Fruit fly (Drosophila melanogaster) whole organism, embryonic: Measurements from ENCODE around the gene Mfap1.

ENCODE experiments used
- Bgb ChIP-seq: fragments of 200-800 bp; sonication (Bioruptor generic); IDR thresholded peaks from 2 replicates; pipeline ENCODE4 v1.3.6; 2022; ENCODE audit warnings: missing biosample characterization, missing genetic modification characterization; ENCODE audit not compliant: partially characterized antibody
- CG10462 ChIP-seq: fragments of 200-800 bp; sonication (Bioruptor generic); optimal IDR thresholded peaks from 2 replicates; lab custom pipeline; 2016; ENCODE audit warnings: missing biosample characterization, missing genetic modification characterization
- CG12104 ChIP-seq: fragments of 200-800 bp; sonication (Bioruptor generic); optimal IDR thresholded peaks from 3 replicates; lab custom pipeline; 2016; ENCODE audit warnings: missing biosample characterization, missing genetic modification characterization
- CG12769 ChIP-seq: fragments of 200-800 bp; sonication (Bioruptor generic); optimal IDR thresholded peaks from 2 replicates; lab custom pipeline; 2019; ENCODE audit warnings: missing biosample characterization, mild to moderate bottlenecking, missing genetic modification characterization, moderate library complexity
- CG13296 ChIP-seq: fragments of 200-800 bp; sonication (Bioruptor generic); optimal IDR thresholded peaks from 3 replicates; lab custom pipeline; 2018; ENCODE audit warnings: missing biosample characterization, mild to moderate bottlenecking, missing genetic modification characterization
- CG15696 ChIP-seq: fragments of 200-800 bp; sonication (Bioruptor generic); optimal IDR thresholded peaks from 2 replicates; lab custom pipeline; 2019; ENCODE audit warnings: missing biosample characterization, mild to moderate bottlenecking, missing genetic modification characterization, moderate library complexity
- CG1602 ChIP-seq: fragments of 200-800 bp; sonication (Bioruptor generic); optimal IDR thresholded peaks from 3 replicates; lab custom pipeline; 2016; ENCODE audit warnings: missing biosample characterization, missing genetic modification characterization
- CG17328 ChIP-seq: fragments of 200-800 bp; sonication (Bioruptor generic); IDR thresholded peaks from 2 replicates; pipeline ENCODE4 v1.3.6; 2022; ENCODE audit warnings: missing biosample characterization, missing genetic modification characterization
- CG1792 ChIP-seq: fragments of 200-800 bp; sonication (Bioruptor generic); optimal IDR thresholded peaks from 2 replicates; lab custom pipeline; 2016; ENCODE audit warnings: missing biosample characterization, missing genetic modification characterization
- CG2116 ChIP-seq: fragments of 200-800 bp; sonication (Bioruptor generic); optimal IDR thresholded peaks from 3 replicates; lab custom pipeline; 2018; ENCODE audit warnings: missing biosample characterization, mild to moderate bottlenecking, missing genetic modification characterization
- CG3065 ChIP-seq: fragments of 200-800 bp; sonication (Bioruptor generic); optimal IDR thresholded peaks from 2 replicates; lab custom pipeline; 2016; ENCODE audit warnings: missing biosample characterization, missing genetic modification characterization
- CG31388 ChIP-seq: fragments of 200-800 bp; sonication (Bioruptor generic); optimal IDR thresholded peaks from 2 replicates; lab custom pipeline; 2016; ENCODE audit warnings: missing biosample characterization, missing genetic modification characterization
- CG33213 ChIP-seq: fragments of 200-800 bp; sonication (Bioruptor generic); optimal IDR thresholded peaks from 3 replicates; lab custom pipeline; 2016; ENCODE audit warnings: missing biosample characterization, missing genetic modification characterization
- CG3838 ChIP-seq: fragments of 200-800 bp; sonication (Bioruptor generic); optimal IDR thresholded peaks from 3 replicates; lab custom pipeline; 2016; ENCODE audit warnings: missing biosample characterization, missing genetic modification characterization
- CG5180 ChIP-seq: fragments of 200-800 bp; sonication (Bioruptor generic); optimal IDR thresholded peaks from 3 replicates; lab custom pipeline; 2017; ENCODE audit warnings: missing biosample characterization, missing genetic modification characterization, mild to moderate bottlenecking, moderate library complexity, missing genetic modification reagents
- CG6254 ChIP-seq: fragments of 200-800 bp; sonication (Bioruptor generic); optimal IDR thresholded peaks from 3 replicates; lab custom pipeline; 2017; ENCODE audit warnings: mild to moderate bottlenecking, missing biosample characterization, missing genetic modification reagents, missing genetic modification characterization
- CG8478 ChIP-seq: fragments of >200 bp; optimal IDR thresholded peaks from 2 replicates; lab custom pipeline; 2018
- CG8944 ChIP-seq: fragments of 200-800 bp; sonication (Bioruptor generic); optimal IDR thresholded peaks from 3 replicates; lab custom pipeline; 2016; ENCODE audit warnings: missing biosample characterization, missing genetic modification characterization
- CTCF ChIP-seq: fragments of 200-800 bp; sonication (Bioruptor generic); optimal IDR thresholded peaks from 2 replicates; lab custom pipeline; 2017; ENCODE audit warnings: missing biosample characterization, mild to moderate bottlenecking, missing genetic modification characterization, moderate library complexity
- Camta ChIP-seq: fragments of 200-800 bp; sonication (Bioruptor generic); optimal IDR thresholded peaks from 2 replicates; lab custom pipeline; 2016; ENCODE audit warnings: missing biosample characterization, missing genetic modification characterization
- D ChIP-seq, 2 experiments: fragments of 200-800 bp in 1 of 2; fragments of >200 bp in 1 of 2; sonication (Bioruptor generic) in 1 of 2; optimal IDR thresholded peaks; 2 replicates in 1 of 2; 3 replicates in 1 of 2; lab custom pipeline; 2017; ENCODE audit warnings: mild to moderate bottlenecking in 1 of 2, missing biosample characterization in 1 of 2, missing genetic modification characterization in 1 of 2, missing genetic modification reagents in 1 of 2
- Dbx ChIP-seq: fragments of 200-800 bp; sonication (Bioruptor generic); IDR thresholded peaks from 3 replicates; pipeline ENCODE4 v1.3.6; 2022; ENCODE audit warnings: missing biosample characterization, missing genetic modification characterization
- Drgx ChIP-seq: fragments of 200-800 bp; sonication (Bioruptor generic); IDR thresholded peaks from 2 replicates; pipeline ENCODE4 v1.3.6; 2022; ENCODE audit warnings: missing biosample characterization, missing genetic modification characterization
- Ets65A ChIP-seq: fragments of 200-800 bp; sonication (Bioruptor generic); peaks from one replicate; lab custom pipeline; 2016; ENCODE audit warnings: missing biosample characterization, missing genetic modification characterization
- HLH4C ChIP-seq: fragments of 200-800 bp; sonication (Bioruptor generic); IDR thresholded peaks from 3 replicates; pipeline ENCODE4 v1.3.6; 2022; ENCODE audit warnings: missing biosample characterization, missing genetic modification characterization; ENCODE audit not compliant: partially characterized antibody
- Hr78 ChIP-seq, 2 experiments: fragments of 200-800 bp in 1 of 2; fragments of >200 bp in 1 of 2; sonication (Bioruptor generic) in 1 of 2; optimal IDR thresholded peaks; 2 replicates each; lab custom pipeline; 2017 to 2019; ENCODE audit warnings: missing biosample characterization in 2 of 2, missing genetic modification characterization in 2 of 2, mild to moderate bottlenecking in 1 of 2, moderate library complexity in 1 of 2
- Max ChIP-seq: fragments of 200-800 bp; sonication (Bioruptor generic); optimal IDR thresholded peaks from 2 replicates; lab custom pipeline; 2016; ENCODE audit warnings: missing biosample characterization, mild to moderate bottlenecking, missing genetic modification characterization
- NC2α ChIP-seq: fragments of 200-800 bp; sonication (Bioruptor generic); optimal IDR thresholded peaks from 2 replicates; lab custom pipeline; 2016; ENCODE audit warnings: missing biosample characterization, missing genetic modification characterization
- Opbp ChIP-seq: fragments of 200-800 bp; sonication (Bioruptor generic); IDR thresholded peaks from 3 replicates; pipeline ENCODE4 v1.3.6; 2022; ENCODE audit warnings: missing biosample characterization, missing genetic modification characterization; ENCODE audit not compliant: partially characterized antibody
- Pdp1 ChIP-seq, 2 experiments: fragments of 200-800 bp; sonication (Bioruptor generic); optimal IDR thresholded peaks; 3 replicates each; lab custom pipeline; 2016; ENCODE audit warnings: missing biosample characterization in 2 of 2, missing genetic modification characterization in 2 of 2, mild to moderate bottlenecking in 1 of 2, moderate library complexity in 1 of 2
- Sin3A ChIP-seq: fragments of >200 bp; optimal IDR thresholded peaks from 2 replicates; lab custom pipeline; 2018
- amos ChIP-seq: fragments of 200-800 bp; sonication (Bioruptor generic); IDR thresholded peaks from 2 replicates; pipeline ENCODE4 v1.3.6; 2022; ENCODE audit warnings: missing biosample characterization, missing genetic modification characterization; ENCODE audit not compliant: partially characterized antibody
- ara ChIP-seq: fragments of 200-800 bp; sonication (Bioruptor generic); IDR thresholded peaks from 2 replicates; pipeline ENCODE4 v1.3.6; 2022; ENCODE audit warnings: missing biosample characterization, missing genetic modification characterization
- bbx ChIP-seq: fragments of 200-800 bp; sonication (Bioruptor generic); IDR thresholded peaks from 2 replicates; pipeline ENCODE4 v1.3.6; 2022; ENCODE audit warnings: missing biosample characterization, missing genetic modification characterization; ENCODE audit not compliant: partially characterized antibody
- chinmo ChIP-seq: fragments of 200-800 bp; sonication (Bioruptor generic); IDR thresholded peaks from 4 replicates; pipeline ENCODE4 v1.3.6; 2022; ENCODE audit warnings: missing biosample characterization, missing genetic modification characterization; ENCODE audit not compliant: partially characterized antibody
- croc ChIP-seq: fragments of 200-800 bp; sonication (Bioruptor generic); conservative IDR thresholded peaks from 3 replicates; pipeline ENCODE4 v1.3.6; 2022; ENCODE audit warnings: missing biosample characterization, missing genetic modification characterization
- crol ChIP-seq: fragments of 200-800 bp; sonication (Bioruptor generic); IDR thresholded peaks from 2 replicates; pipeline ENCODE4 v1.3.6; 2022; ENCODE audit warnings: missing biosample characterization, missing genetic modification characterization
- dimm ChIP-seq: fragments of 200-800 bp; sonication (Bioruptor generic); IDR thresholded peaks from 2 replicates; pipeline ENCODE4 v1.3.6; 2022; ENCODE audit warnings: missing biosample characterization, missing genetic modification characterization
- disco-r ChIP-seq: fragments of 200-800 bp; sonication (Bioruptor generic); optimal IDR thresholded peaks from 2 replicates; lab custom pipeline; 2016; ENCODE audit warnings: missing biosample characterization, missing genetic modification characterization
- gce ChIP-seq: fragments of 200-800 bp; sonication (Bioruptor generic); IDR thresholded peaks from 3 replicates; pipeline ENCODE4 v1.3.6; 2022; ENCODE audit warnings: missing biosample characterization, missing genetic modification characterization
- h ChIP-seq: fragments of >200 bp; optimal IDR thresholded peaks from 2 replicates; lab custom pipeline; 2017
- hkb ChIP-seq, 2 experiments: fragments of 200-800 bp in 1 of 2; fragments of >200 bp in 1 of 2; sonication (Bioruptor generic) in 1 of 2; IDR thresholded peaks in 1 of 2; optimal IDR thresholded peaks in 1 of 2; 2 replicates each; pipeline versions ENCODE4 v1.3.6 to Lab custom; 2017 to 2022; ENCODE audit warnings: missing biosample characterization in 1 of 2, missing genetic modification characterization in 1 of 2
- jigr1 ChIP-seq: fragments of 200-800 bp; sonication (Bioruptor generic); IDR thresholded peaks from 3 replicates; pipeline ENCODE4 v1.3.6; 2022; ENCODE audit warnings: missing biosample characterization, missing genetic modification characterization
- kah ChIP-seq: fragments of 200-800 bp; sonication (Bioruptor generic); optimal IDR thresholded peaks from 2 replicates; lab custom pipeline; 2018; ENCODE audit warnings: missing biosample characterization, mild to moderate bottlenecking, missing genetic modification characterization
- ken ChIP-seq: fragments of 200-800 bp; sonication (Bioruptor generic); IDR thresholded peaks from 3 replicates; pipeline ENCODE4 v1.3.6; 2022; ENCODE audit warnings: missing biosample characterization, missing genetic modification characterization
- knrl ChIP-seq: fragments of 200-800 bp; sonication (Bioruptor generic); IDR thresholded peaks from 3 replicates; pipeline ENCODE4 v1.3.6; 2022; ENCODE audit warnings: missing biosample characterization, missing genetic modification characterization; ENCODE audit not compliant: partially characterized antibody
- odd ChIP-seq: fragments of 200-800 bp; sonication (Bioruptor generic); optimal IDR thresholded peaks from 2 replicates; lab custom pipeline; 2017; ENCODE audit warnings: missing biosample characterization, mild to moderate bottlenecking, missing genetic modification characterization
- pfk ChIP-seq: fragments of 200-800 bp; sonication (Bioruptor generic); optimal IDR thresholded peaks from 2 replicates; lab custom pipeline; 2018; ENCODE audit warnings: missing biosample characterization, mild to moderate bottlenecking, missing genetic modification characterization, moderate library complexity
- pzg ChIP-seq: fragments of 200-800 bp; sonication (Bioruptor generic); optimal IDR thresholded peaks from 3 replicates; lab custom pipeline; 2018; ENCODE audit warnings: missing biosample characterization, mild to moderate bottlenecking, missing genetic modification characterization, moderate library complexity
- tll ChIP-seq, 2 experiments: fragments of 200-800 bp in 1 of 2; fragments of >200 bp in 1 of 2; sonication (Bioruptor generic) in 1 of 2; optimal IDR thresholded peaks; 2 replicates each; lab custom pipeline; 2017 to 2019; ENCODE audit warnings: missing biosample characterization in 2 of 2, missing genetic modification characterization in 2 of 2, mild to moderate bottlenecking in 1 of 2, moderate library complexity in 1 of 2

Gene Mfap1

DNA sequence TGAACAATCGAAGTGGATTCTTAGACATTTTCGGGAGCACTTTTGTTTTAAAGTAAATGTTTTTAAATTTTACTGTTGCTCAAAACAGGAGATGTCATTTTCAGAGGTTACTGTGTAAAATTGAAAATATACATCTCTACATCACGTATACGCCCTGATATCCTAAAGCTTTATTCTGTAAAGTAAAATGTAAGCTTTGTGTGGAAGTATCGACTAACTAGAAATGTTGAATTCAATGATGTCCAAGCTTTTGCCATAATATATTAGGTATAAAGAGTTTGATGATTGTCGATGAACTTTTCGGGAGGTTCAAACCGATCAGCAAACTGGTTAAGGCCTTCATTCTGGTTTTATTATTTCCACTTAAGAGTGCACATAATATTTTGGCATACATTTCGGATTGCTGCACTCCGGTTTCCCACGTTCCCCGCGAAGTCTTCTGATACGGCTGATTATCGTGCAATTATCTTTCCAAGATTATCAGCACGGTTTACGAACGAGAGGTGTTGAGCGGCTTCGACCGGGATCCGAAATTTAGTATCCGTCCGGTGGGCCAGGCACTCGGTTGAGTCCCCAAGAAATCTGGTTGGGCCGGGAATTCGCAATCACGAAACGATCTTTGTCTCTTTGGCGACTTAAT is 30.4 kb downstream of the Mfap1 start, which contains the start of the genes CG11815 and acs:
Gene CG11815, minus strand, starts transcription at position 98 of the 640 bp plus-strand sequence.
Gene acs, plus strand, starts transcription at position 536 of the 640 bp plus-strand sequence.
- no peak for TF ChIP-seq Pdp1 (GFP tag; optimal IDR thresholded peaks at IDR 0.05; lab: Kevin White, UChicago)
- TF ChIP-seq tll (GFP tag; optimal IDR thresholded peaks at IDR 0.05; lab: Kevin White, UChicago) = no peak
- TF ChIP-seq Drgx = no peak
- TF ChIP-seq gce = no peak
- no peak for TF ChIP-seq CG1602 (GFP tag; lab: Kevin White, UChicago)
- TF ChIP-seq NC2α (GFP tag; lab: Kevin White, UChicago) = no peak
- no peak for TF ChIP-seq CG3838 (GFP tag; lab: Kevin White, UChicago)
- TF ChIP-seq CG1792 (GFP tag; lab: Kevin White, UChicago) = no peak
- TF ChIP-seq hkb (optimal IDR thresholded peaks at IDR 0.05; lab: Kevin White, UChicago) = no peak
- no peak for TF ChIP-seq hkb (GFP tag; IDR thresholded peaks at IDR 0.05; lab: Robert Waterston, UW)
- TF ChIP-seq Ets65A (GFP tag; lab: Kevin White, UChicago) = peak; percentile 41
- 0 out of 3 replicates have a peak, but pooled peaks have one; percentile 1 for TF ChIP-seq Dbx (GFP tag; lab: Robert Waterston, UW)
- TF ChIP-seq ara (GFP tag; lab: Robert Waterston, UW) = no peak
- peak; percentile 39; the same call in 1 of the 2 replicates for TF ChIP-seq amos
- TF ChIP-seq Sin3A (lab: Kevin White, UChicago) = no peak
- TF ChIP-seq CG33213 (GFP tag; lab: Kevin White, UChicago) = no peak
- TF ChIP-seq Camta = no peak
- TF ChIP-seq ken (GFP tag; lab: Robert Waterston, UW) = no peak
- no peak for TF ChIP-seq Opbp (GFP tag; lab: Robert Waterston, UW)
- no peak for TF ChIP-seq Max (GFP tag; lab: Kevin White, UChicago)
- TF ChIP-seq CG3065 (GFP tag; lab: Kevin White, UChicago) = no peak
- no peak for TF ChIP-seq kah
- peak; percentile 55; the same call in 1 of the 4 replicates for TF ChIP-seq chinmo (GFP tag; lab: Robert Waterston, UW)
- no peak for TF ChIP-seq CG12104 (GFP tag; lab: Kevin White, UChicago)
- TF ChIP-seq knrl (GFP tag; lab: Robert Waterston, UW) = peak; percentile 36; the same call in 1 of the 3 replicates
- TF ChIP-seq CG8944 (GFP tag; lab: Kevin White, UChicago) = no peak
- TF ChIP-seq CTCF = peak; percentile 78
- TF ChIP-seq HLH4C (GFP tag; lab: Robert Waterston, UW) = 0 out of 3 replicates have a peak, but pooled peaks have one; percentile 3
- TF ChIP-seq CG8478 (lab: Kevin White, UChicago) = no peak
- TF ChIP-seq odd (GFP tag; lab: Kevin White, UChicago) = no peak
- no peak for TF ChIP-seq CG6254 (GFP tag; lab: Kevin White, UChicago)
- TF ChIP-seq CG13296 (GFP tag; lab: Kevin White, UChicago) = no peak
- no peak for TF ChIP-seq CG2116
- TF ChIP-seq CG17328 = no peak
- peak; percentile 79 for TF ChIP-seq CG5180 (GFP tag; lab: Kevin White, UChicago)
- TF ChIP-seq pzg (GFP tag; lab: Kevin White, UChicago) = peak; percentile 3
- no peak for TF ChIP-seq CG10462 (GFP tag; lab: Kevin White, UChicago)
- peak; percentile 81 for TF ChIP-seq Bgb (GFP tag; lab: Robert Waterston, UW)
- peak; percentile 33; the same call in 1 of the 2 replicates for TF ChIP-seq bbx (GFP tag; lab: Robert Waterston, UW)
- no peak for TF ChIP-seq jigr1
- no peak for TF ChIP-seq CG31388 (GFP tag; lab: Kevin White, UChicago)
- no peak for TF ChIP-seq disco-r (GFP tag; lab: Kevin White, UChicago)
- TF ChIP-seq Hr78 (GFP tag; optimal IDR thresholded peaks at IDR 0.05; lab: Kevin White, UChicago) = no peak
- no peak for TF ChIP-seq h (lab: Kevin White, UChicago)
- no peak for TF ChIP-seq D (optimal IDR thresholded peaks at IDR 0.05; lab: Kevin White, UChicago)
- no peak for TF ChIP-seq D (GFP tag; optimal IDR thresholded peaks at IDR 0.05; lab: Kevin White, UChicago)
- no peak for TF ChIP-seq crol
- TF ChIP-seq CG15696 = no peak
- no peak for TF ChIP-seq pfk
- peak; percentile 5 for TF ChIP-seq CG12769
- TF ChIP-seq croc (GFP tag; lab: Robert Waterston, UW) = no peak
- no peak for TF ChIP-seq dimm (GFP tag; lab: Robert Waterston, UW)
